Fruit fly (Drosophila melanogaster) Kc167 (cell line): ENCODE data around the gene Syn.

ENCODE experiments used
- Myc ChIP-seq: fragments of >200 bp; optimal IDR thresholded peaks from 2 replicates; lab custom pipeline; 2017; ENCODE audit warnings: missing external identifiers
- Sin3A ChIP-seq: fragments of >200 bp; optimal IDR thresholded peaks from 2 replicates; lab custom pipeline; 2018; ENCODE audit warnings: missing external identifiers
- h ChIP-seq: fragments of >200 bp; optimal IDR thresholded peaks from 3 replicates; lab custom pipeline; 2018; ENCODE audit warnings: missing external identifiers
- insv ChIP-seq: fragments of >200 bp; optimal IDR thresholded peaks from 3 replicates; lab custom pipeline; 2018; ENCODE audit warnings: missing external identifiers
- psq ChIP-seq: fragments of >200 bp; optimal IDR thresholded peaks from 2 replicates; lab custom pipeline; 2017; ENCODE audit warnings: missing external identifiers
- ttk ChIP-seq: sonication (Bioruptor generic); optimal IDR thresholded peaks from 2 replicates; lab custom pipeline; 2017; ENCODE audit warnings: missing external identifiers

Syn gene

DNA sequence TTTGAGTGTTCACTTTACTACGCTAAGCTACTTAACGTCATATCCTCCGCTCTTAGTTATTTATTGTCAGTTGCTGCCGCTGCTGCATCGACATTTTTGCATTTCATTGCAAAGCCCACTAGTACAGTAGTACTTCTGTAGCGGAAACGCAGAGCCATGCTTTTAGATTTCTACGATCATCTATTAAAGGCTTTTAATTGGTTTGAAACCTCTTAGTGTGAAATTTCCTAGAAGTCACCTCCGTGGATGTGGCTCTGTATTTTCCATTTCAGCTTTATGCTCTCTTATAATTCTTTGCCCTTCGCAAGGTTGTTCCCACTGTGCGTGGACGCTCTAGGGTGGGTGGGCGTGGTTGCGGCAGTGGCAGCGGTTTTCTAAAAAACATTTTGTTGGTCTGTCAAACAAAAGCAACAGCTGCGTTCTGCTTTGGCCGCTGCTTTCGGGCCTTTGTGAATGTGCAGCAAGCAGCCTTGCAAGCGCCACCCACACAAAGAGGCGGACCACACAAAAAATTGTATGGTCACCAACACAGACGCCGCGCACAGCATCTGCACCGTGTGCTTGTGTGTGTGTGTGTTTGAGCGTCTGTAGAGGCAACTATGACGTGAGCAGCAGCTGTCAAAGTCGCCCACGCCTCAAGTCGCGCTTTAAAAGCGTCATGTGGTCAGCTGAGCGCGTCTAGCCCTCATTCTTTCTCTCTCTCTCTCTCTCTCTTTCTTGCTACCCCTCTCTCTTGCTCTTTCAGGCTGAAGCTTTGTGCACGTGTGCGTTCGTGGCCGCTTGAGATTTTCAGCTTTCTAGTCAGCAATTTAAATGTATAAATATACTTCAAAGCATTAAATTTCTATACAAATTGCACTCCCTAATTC, 76.4 kb downstream of the Syn start:
- no peak for TF ChIP-seq h (lab: Kevin White, UChicago)
- no peak for TF ChIP-seq insv (lab: Kevin White, UChicago)
- TF ChIP-seq Myc = no peak
- no peak for TF ChIP-seq Sin3A (lab: Kevin White, UChicago)
- no peak for TF ChIP-seq ttk (lab: Kevin White, UChicago)
- TF ChIP-seq psq (lab: Kevin White, UChicago) = no peak

DNA sequence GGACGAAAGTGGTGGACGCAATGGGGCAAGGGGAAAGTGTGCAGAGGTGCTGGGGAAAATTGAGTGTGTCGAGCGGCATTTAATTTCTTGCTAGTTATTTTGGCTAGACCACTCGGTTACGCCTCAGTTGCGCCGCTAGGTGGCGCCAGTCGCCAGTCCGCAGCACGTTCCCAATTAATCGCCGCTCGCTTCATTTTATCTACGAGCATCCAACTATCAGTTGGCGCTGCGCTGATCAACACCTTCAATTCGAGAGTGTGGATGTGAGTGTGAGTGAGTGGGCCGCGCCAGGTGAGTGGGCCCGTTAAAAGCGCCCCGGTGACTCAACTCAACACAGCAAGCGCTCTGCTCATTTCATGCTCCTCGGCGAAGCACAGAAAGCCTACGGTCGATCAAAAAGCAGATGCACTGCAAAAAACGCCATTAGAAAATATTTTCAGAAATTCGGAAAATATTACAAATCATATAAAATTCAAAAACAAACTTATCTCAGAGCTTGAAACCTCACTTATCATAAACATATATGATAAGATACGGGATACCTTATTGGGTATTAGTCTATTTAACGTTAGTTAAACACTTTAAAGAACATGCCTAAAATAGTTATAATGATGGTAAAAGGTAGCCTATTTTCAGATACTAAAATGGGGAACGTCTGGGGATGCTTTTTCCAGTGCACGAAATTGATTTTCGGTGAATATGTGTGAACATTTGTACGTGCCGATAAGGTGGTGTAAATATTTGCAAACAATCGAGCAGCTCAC, 77.8 kb downstream of the Syn start:
- no peak for TF ChIP-seq Myc
- TF ChIP-seq ttk (lab: Kevin White, UChicago) = no peak
- TF ChIP-seq insv (lab: Kevin White, UChicago) = no peak

DNA sequence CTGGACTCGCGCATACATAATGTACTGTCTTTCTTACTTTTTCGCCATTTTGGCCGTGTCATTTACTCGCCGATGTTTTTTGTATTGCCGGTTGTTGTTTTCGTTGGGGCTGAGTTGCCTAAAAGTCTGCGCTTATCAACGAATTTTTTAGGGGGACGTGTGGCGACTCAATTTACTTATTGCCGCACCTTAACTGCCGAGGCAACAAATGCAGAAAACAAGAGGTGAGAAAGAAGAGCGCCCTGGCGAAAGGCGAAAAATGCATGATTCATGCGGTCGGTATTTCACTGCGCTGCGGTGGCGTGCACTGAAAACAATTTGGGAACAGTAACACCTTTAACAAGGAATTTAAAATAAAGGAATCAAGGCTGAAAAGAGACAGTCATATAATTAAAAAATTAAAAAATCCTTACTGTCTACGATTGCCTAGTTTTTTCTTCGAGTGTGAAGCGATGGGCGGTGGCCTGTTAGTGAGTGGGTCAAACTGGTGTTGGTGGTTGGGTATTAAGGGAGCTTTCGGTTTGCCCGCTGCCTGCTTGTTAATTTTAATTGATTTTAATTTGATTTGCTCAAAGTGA, 78.5 kb downstream of the Syn start:
- TF ChIP-seq Myc = no peak

- TF ChIP-seq Myc (no peak), ttk (lab: Kevin White, UChicago) (no peak)
These were observed 79.5 kb downstream of the Syn start for dm6 chr3R:10269921-10270431.
